Fruit fly (Drosophila melanogaster) Kc167 (cell line): Measurements from ENCODE around the gene CG44426.

Source experiments
- Myc ChIP-seq: fragments of >200 bp; optimal IDR thresholded peaks from 2 replicates; lab custom pipeline; 2017; ENCODE audit warnings: missing external identifiers
- Sin3A ChIP-seq: fragments of >200 bp; optimal IDR thresholded peaks from 2 replicates; lab custom pipeline; 2018; ENCODE audit warnings: missing external identifiers
- h ChIP-seq: fragments of >200 bp; optimal IDR thresholded peaks from 3 replicates; lab custom pipeline; 2018; ENCODE audit warnings: missing external identifiers
- insv ChIP-seq: fragments of >200 bp; optimal IDR thresholded peaks from 3 replicates; lab custom pipeline; 2018; ENCODE audit warnings: missing external identifiers
- psq ChIP-seq: fragments of >200 bp; optimal IDR thresholded peaks from 2 replicates; lab custom pipeline; 2017; ENCODE audit warnings: missing external identifiers
- ttk ChIP-seq: sonication (Bioruptor generic); optimal IDR thresholded peaks from 2 replicates; lab custom pipeline; 2017; ENCODE audit warnings: missing external identifiers

The CG44426 gene

dm6 chrX:20977986-20978385 lies at the start of gene CG44426:
Gene CG44426 (plus strand): TSS chrX:20978286.
- TF ChIP-seq Myc (no peak), insv (lab: Kevin White, UChicago) (no peak), Sin3A (lab: Kevin White, UChicago) (no peak), h (lab: Kevin White, UChicago) (no peak), psq (lab: Kevin White, UChicago) (no peak), ttk (no peak)

dm6 chrX:20933459-20933858 lies 44.6 kb upstream of the CG44426 start, which contains the start of gene CG11227:
Gene CG11227 (minus strand): TSS chrX:20933559.
- TF ChIP-seq ttk = no peak
- no peak for TF ChIP-seq psq (lab: Kevin White, UChicago)
- TF ChIP-seq Myc = no peak
- TF ChIP-seq insv (lab: Kevin White, UChicago) = no peak
- TF ChIP-seq h (lab: Kevin White, UChicago) = no peak
- TF ChIP-seq Sin3A (lab: Kevin White, UChicago) = no peak

- TF ChIP-seq Sin3A (lab: Kevin White, UChicago) (no peak), ttk (no peak)
Measured at dm6 chrX:20934530-20934929, 43.6 kb upstream of the CG44426 start, which contains the start of gene Npc1b. Gene Npc1b (plus strand): TSS chrX:20934869.

- no peak for TF ChIP-seq ttk
- no peak for TF ChIP-seq h (lab: Kevin White, UChicago)
- no peak for TF ChIP-seq Myc
- TF ChIP-seq psq (lab: Kevin White, UChicago) = no peak
- no peak for TF ChIP-seq Sin3A (lab: Kevin White, UChicago)
- no peak for TF ChIP-seq insv (lab: Kevin White, UChicago)
Measured at dm6 chrX:20948268-20948667, 29.8 kb upstream of the CG44426 start.

- no peak for TF ChIP-seq Sin3A (lab: Kevin White, UChicago)
- TF ChIP-seq Myc = no peak
- TF ChIP-seq psq (lab: Kevin White, UChicago) = no peak
- TF ChIP-seq insv (lab: Kevin White, UChicago) = no peak
- TF ChIP-seq h (lab: Kevin White, UChicago) = no peak
- no peak for TF ChIP-seq ttk
Measured at dm6 chrX:20963405-20963804, 14.7 kb upstream of the CG44426 start, which contains the start of gene Ser6. Gene Ser6 (minus strand): TSS chrX:20963505.

- TF ChIP-seq insv (lab: Kevin White, UChicago) = no peak
- no peak for TF ChIP-seq psq (lab: Kevin White, UChicago)
- no peak for TF ChIP-seq Sin3A (lab: Kevin White, UChicago)
- TF ChIP-seq ttk = no peak
- TF ChIP-seq Myc = no peak
- TF ChIP-seq h (lab: Kevin White, UChicago) = no peak
Measured at dm6 chrX:20965369-20966040, 12.6 kb upstream of the CG44426 start, which contains the start of gene CG1304. Gene CG1304 (minus strand): TSS chrX:20965419.

- TF ChIP-seq Sin3A (lab: Kevin White, UChicago) = no peak
- TF ChIP-seq psq (lab: Kevin White, UChicago) = no peak
- no peak for TF ChIP-seq Myc
- TF ChIP-seq insv (lab: Kevin White, UChicago) = no peak
- no peak for TF ChIP-seq h (lab: Kevin White, UChicago)
- TF ChIP-seq ttk = no peak
Measured at dm6 chrX:20984386-20984785, 6.3 kb downstream of the CG44426 start, which contains the start of gene CG11666. Gene CG11666 (plus strand): TSS chrX:20984686.

- TF ChIP-seq insv (lab: Kevin White, UChicago) (no peak), Myc (no peak), psq (lab: Kevin White, UChicago) (no peak), ttk (no peak), h (lab: Kevin White, UChicago) (no peak), Sin3A (lab: Kevin White, UChicago) (no peak)
Measured at dm6 chrX:21010541-21010940, 32.5 kb downstream of the CG44426 start.

dm6 chrX:21017568-21017967 lies 39.5 kb downstream of the CG44426 start:
- TF ChIP-seq insv (lab: Kevin White, UChicago) = no peak
- no peak for TF ChIP-seq Myc
- no peak for TF ChIP-seq psq (lab: Kevin White, UChicago)
- no peak for TF ChIP-seq Sin3A (lab: Kevin White, UChicago)
- no peak for TF ChIP-seq ttk
- TF ChIP-seq h (lab: Kevin White, UChicago) = no peak

- TF ChIP-seq psq (lab: Kevin White, UChicago) = no peak
Measured at dm6 chrX:21025788-21026187, 47.7 kb downstream of the CG44426 start, which contains the start of gene r-cup. Gene r-cup (minus strand): TSS chrX:21025888.

- TF ChIP-seq psq (lab: Kevin White, UChicago) = no peak
- TF ChIP-seq ttk = no peak
- no peak for TF ChIP-seq insv (lab: Kevin White, UChicago)
- no peak for TF ChIP-seq Myc
- TF ChIP-seq Sin3A (lab: Kevin White, UChicago) = no peak
- no peak for TF ChIP-seq h (lab: Kevin White, UChicago)
Measured at dm6 chrX:21027929-21028575, 50.0 kb downstream of the CG44426 start, which contains the start of gene CG1532. Gene CG1532 (minus strand): TSS chrX:21028361.
